Fruit fly (Drosophila melanogaster) ovary, adult (tissue): ENCODE results near the gene Task7.

Experiments used
- CG17801 ChIP-seq: fragments of 200-800 bp; optimal IDR thresholded peaks from 2 replicates; lab custom pipeline; 2019; ENCODE audit warnings: missing biosample characterization, mild to moderate bottlenecking, missing genetic modification characterization, moderate library complexity; ENCODE audit not compliant: partially characterized antibody

The Task7 gene

dm6 chr3R:9433270-9433669 lies 21.2 kb upstream of the Task7 start:
- TF ChIP-seq CG17801 (GFP tag; lab: Kevin White, UChicago): no peak

DNA sequence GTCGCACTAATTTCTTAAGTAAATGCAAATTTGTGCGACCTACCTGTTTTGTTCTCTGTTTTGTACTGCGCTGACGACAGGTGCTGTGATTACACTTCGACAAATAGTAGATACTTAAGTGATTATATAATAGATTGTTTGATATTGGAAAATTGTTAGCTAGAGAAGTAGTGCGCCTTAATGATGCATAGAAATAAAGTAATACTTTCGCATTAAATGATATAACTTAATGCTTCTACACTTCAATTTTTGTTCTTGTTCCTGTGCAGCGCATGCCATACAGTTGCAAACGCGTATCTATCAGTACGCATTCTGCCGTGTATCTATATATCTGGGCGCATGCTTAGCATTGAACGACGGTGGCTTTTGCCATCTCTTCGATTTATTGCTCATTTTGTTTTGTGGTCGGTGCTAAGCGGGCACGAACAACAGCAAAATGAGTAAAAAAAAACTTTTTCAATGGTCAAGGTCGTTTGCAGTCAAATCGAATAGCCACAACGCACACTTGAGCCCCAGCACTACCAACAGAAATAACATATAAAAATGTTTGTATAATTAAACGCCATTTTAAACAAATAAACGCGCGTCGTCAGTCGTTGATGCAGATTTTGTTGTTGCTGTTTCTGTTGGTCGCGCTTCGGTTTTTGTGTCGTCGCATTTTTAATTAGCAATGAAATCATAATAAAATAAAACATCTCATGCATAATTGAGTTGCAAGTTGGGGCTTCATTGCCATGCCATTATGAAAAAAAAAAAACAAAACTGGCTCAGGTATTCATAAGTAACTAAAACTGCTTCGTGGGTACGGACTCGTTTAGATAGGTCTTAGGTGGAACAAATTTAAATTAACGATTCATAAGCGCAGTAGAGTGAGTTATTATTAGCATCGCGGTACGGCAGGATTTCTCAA lies 18.5 kb upstream of the Task7 start:
- no peak for TF ChIP-seq CG17801 (GFP tag; lab: Kevin White, UChicago)

- TF ChIP-seq CG17801 (GFP tag; lab: Kevin White, UChicago): peak; percentile 22
Measured at dm6 chr3R:9428988-9429387, 16.9 kb upstream of the Task7 start.

DNA sequence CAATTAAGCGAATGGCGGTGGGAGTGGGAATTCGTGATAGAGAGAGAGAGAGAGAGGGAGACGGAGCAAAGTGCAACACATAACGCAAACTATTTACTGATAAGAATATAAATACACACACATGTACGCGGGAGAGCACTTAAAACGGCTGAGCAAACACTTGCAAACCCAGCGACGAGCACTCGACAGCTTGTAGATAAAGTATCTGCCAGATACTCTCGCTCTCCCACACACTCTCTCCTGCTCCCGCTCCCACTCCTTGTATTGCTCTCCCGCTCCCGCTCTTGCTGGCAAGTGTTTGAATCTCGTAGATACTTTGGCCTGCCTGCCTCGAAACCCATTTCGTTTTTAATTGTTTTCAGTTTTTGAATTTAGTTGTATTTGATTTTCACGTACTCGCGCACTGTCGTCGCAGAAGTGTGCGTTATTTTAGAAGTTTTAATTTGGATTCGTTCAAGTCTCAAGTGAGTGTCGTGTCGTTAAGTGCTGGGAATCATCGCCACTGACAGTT lies 16.2 kb upstream of the Task7 start:
- peak; percentile 10 for TF ChIP-seq CG17801 (GFP tag; lab: Kevin White, UChicago)

dm6 chr3R:9427328-9427727 lies 15.2 kb upstream of the Task7 start:
- TF ChIP-seq CG17801 (GFP tag; lab: Kevin White, UChicago): no peak

DNA sequence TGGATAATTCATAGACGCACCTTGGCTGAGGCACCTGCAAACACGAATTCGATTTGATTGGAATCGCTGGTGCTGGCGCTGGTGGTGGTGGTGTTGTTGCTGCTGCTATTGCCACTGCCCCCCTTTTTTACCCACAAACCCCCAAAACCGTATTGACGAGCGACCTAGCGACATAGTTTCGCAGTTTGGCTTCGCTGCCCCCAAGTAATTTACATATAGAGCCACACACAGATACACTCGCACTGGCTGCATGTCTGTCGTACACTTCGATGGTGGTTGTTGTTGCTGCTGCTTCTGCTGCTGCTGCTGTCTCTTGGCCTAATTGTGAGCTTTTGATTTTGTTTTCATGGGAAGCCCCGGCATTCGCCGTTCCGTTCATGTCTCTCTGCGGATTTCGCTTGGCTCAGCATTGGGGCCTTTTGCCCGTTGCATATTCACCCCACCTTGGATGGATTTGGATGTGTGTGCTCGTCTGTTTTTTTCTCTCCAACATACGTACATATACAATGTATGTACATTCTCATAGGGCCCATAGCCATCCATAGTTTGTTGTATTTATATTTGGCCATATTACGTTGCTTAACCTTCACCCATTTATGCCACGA lies 12.1 kb upstream of the Task7 start:
- TF ChIP-seq CG17801 (GFP tag; lab: Kevin White, UChicago): no peak

- peak; percentile 21 for TF ChIP-seq CG17801 (GFP tag; lab: Kevin White, UChicago)
Measured at dm6 chr3R:9422338-9422737, 10.2 kb upstream of the Task7 start.

DNA sequence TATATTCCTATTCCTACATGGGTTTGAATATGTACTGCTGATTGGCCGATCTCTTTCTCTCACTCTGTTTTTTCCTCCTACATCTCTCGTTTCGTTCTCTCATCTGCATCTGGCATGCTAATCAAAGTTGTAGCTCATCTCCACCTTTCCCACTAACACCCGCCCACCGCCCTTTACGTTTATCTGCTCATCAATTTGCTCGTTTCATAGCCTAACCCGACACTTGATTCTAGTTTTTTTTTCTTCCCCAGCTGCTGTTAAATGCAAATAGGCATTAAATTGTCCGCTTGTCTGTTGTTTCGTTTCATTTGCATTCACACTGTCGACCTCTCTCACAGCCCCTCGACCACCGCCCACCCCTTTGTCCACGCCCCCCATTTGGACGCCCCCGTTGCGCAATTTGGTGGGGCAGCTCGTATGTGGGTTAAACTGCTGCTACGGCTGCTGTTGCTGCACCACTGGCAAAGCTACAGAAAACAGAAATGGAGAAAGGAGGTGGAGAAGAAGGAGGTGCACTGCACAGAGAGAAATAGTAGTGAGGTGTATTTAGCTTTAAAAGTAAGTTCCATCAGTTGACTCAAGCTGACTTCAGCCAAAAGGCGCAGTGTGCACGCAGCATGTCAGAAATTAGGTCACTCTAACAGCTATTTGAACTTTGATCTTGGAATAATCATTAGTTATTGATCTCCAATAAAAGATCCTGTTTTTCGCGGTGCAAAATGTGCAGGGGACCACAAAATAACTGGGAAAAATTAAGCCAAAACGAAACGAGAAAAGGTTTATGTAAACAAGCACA lies 8.5 kb upstream of the Task7 start:
- TF ChIP-seq CG17801 (GFP tag; lab: Kevin White, UChicago): no peak

- TF ChIP-seq CG17801 (GFP tag; lab: Kevin White, UChicago): peak; percentile 40
Measured at dm6 chr3R:9419300-9419652, 7.2 kb upstream of the Task7 start.

DNA sequence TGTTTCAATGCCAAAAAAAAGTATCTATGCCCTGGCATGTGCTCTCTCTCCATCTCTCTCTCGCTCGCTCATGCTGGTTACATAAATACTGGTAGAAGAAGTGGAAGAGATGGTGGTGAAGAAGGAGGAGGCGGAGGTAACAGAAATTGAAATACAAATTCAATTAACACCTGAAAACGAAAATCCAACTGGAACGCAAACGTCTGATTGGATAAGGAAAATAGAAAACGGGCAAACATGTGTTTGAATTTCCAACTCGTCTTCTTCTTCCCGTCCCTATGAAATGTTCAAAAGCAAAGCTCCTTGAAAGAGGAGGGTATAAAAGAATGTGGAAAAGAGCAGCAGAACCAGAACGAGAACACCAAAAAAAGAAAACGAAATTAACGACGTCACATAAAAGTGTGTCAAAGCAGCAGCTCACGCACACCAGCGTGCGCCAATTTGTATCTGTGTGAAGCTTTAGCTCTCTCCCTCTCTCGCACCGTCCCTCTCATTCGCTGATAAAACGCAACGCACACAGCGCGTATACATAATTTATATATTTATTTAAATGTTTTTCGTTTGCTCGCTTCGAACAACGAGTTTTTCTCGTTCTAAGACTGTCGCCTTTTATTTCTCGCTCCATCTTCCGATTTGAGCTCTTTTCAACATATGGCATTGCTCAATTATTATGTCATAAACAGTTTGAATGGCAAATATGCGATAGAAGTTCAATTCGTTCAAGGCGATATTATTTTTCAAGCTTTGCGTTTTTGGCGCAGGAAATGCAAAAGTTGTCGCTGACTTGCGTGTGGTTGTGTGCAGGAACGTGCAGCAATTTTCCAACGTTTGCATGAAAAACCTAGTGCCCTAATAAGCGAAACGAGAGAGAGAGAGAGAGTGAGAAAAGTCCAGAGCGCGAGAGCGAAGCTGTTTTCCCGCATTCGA lies 6.5 kb upstream of the Task7 start:
- no peak for TF ChIP-seq CG17801 (GFP tag; lab: Kevin White, UChicago)

DNA sequence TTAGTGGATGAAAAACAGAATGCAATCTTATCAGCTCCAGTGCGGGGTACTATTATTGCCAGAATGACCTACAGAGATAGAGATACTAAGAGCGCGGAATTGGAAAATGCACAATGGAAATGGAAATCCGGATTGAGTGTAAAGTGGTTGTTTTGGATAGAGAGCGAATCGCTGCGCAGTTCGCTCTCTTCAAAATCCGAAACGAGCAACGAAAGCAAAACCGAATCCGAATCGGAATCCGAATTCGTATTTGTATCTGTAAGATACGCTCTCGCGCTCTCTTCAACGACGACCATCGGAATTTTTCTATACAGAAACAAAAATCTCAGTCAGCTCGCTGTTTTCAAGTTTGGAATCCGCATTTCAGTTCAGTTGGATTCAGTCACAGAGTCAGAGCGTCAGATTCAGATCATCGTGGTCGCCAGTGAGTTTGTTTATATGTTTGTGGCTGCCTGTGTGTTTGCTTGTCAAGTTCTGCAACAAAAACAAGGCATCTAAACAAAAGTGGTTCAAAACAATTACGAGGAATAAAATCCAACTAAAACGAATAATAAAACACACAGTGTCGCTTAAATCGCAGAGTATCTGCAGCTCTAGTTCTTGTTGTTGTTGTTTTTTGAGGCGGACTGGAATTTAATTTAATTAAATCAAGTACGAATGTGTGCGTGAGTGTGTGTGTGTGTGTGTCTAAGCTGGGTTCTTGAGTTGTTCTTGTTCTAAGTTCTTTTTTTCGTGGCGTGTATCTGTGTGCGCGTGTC lies 5.7 kb upstream of the Task7 start, which contains the start of gene ps:
Gene ps, plus strand, starts transcription at position 364 of the 758 bp plus-strand sequence.
- peak; percentile 53 for TF ChIP-seq CG17801 (GFP tag; lab: Kevin White, UChicago)

DNA sequence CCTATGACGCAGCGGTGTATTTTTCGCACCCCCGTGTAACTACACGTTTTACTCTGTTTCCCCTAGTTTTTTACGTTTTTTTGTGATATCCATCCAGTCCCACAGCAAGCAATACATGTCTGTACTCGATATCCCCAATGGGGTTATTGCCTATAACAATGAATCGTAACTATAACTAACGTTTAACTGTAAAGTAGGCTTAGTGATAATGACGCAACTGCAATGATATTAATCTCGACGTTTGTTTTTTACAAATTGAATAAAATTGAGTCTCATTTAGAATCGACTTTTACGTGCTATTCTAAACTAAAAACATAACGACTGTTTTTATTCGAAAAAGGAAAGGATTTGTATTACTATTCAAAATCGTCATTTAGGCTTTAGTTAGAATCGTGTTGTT lies 4.9 kb upstream of the Task7 start:
- no peak for TF ChIP-seq CG17801 (GFP tag; lab: Kevin White, UChicago)

DNA sequence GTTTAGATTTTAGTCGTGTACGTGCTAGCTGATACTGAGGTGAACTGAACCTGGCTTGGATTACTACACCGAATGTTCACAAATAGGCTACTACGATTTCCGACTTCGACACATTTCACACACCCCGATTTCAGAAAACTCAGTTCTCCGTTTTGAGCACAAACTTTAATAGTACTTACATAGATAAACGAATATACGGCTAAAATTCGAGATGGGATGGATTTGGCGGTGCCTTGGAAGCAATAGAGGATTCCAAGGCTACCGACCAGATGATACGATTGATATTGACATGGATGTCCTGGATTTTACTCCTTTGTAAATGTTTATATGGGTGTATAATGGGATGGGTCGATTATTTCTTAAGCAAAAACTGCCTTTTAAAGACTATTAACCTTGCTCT lies 1.9 kb downstream of the Task7 start, which contains the start of gene betaTub85D:
Gene betaTub85D, minus strand, starts transcription at position 101 of the 400 bp plus-strand sequence.
- no peak for TF ChIP-seq CG17801 (GFP tag; lab: Kevin White, UChicago)
